Fruit fly (Drosophila melanogaster) ovary, adult (tissue): Measurements from ENCODE around the gene CG5347.

Experiments used
- CG17801 ChIP-seq: fragments of 200-800 bp; optimal IDR thresholded peaks from 2 replicates; lab custom pipeline; 2019; ENCODE audit warnings: missing biosample characterization, mild to moderate bottlenecking, missing genetic modification characterization, moderate library complexity; ENCODE audit not compliant: partially characterized antibody

The CG5347 gene

DNA sequence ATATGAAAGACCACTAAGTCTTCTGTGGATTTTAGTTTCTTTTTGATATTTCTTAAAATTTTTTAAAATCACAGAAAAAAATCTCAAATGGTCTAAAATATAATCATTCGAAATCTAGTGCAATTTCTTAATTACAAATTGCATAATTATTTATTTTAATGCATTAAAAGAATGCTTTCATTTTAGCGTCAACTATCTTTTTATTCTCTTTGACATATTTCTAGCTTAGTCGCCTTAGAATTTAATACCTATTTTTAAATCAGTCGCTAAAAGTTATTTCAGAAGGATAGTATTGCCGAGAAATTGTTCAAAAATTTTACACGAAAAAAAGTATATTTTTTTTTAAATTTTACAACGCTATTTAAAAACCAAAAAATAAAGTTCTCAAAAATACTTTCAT is at the start of gene CG5347:
CG5347 (plus strand) TSS at position 301 of the 400 bp plus-strand sequence.
- TF ChIP-seq CG17801 (GFP tag; lab: Kevin White, UChicago) = no peak

dm6 chrX:14727580-14727979 is 49.0 kb upstream of the CG5347 start:
- TF ChIP-seq CG17801 (GFP tag; lab: Kevin White, UChicago) = no peak

DNA sequence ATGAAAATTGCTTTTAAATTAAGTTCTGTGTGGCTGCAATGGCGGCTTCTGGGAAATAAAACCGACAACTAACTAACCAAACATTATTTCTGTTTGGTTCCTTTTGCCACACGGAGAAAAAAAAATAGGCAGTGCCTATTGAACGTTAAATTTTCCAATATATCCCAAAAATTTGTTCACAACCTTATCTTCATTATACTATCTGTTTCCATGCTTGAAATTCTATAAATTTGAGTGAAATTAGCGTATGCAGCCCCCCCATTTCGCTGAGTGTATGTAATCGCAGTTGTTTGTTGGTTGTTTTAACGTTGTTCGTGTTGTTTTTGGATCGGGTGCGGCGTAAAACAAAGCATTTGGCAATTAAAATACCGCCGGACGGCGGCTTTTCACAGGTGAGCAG is 38.2 kb upstream of the CG5347 start:
- TF ChIP-seq CG17801 (GFP tag; lab: Kevin White, UChicago) = no peak

DNA sequence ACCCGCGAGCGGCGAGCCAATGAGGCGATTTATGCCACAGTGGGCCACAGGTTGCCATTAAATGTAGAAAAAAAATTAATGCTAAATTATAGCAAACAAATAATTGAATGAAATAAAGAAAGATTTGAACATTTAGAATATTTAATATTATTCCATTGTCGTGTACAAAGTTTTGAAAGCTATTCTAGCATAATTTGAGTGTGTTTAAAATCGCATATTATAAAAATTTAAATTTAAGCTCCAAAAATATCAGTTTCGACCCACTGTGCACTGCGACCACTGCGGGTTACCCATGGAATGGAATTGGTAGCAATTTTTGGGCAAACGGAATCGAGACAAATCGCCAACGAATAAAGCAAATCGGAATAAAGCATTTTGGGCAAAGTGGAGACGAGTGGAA is 32.8 kb upstream of the CG5347 start:
- TF ChIP-seq CG17801 (GFP tag; lab: Kevin White, UChicago) = no peak

DNA sequence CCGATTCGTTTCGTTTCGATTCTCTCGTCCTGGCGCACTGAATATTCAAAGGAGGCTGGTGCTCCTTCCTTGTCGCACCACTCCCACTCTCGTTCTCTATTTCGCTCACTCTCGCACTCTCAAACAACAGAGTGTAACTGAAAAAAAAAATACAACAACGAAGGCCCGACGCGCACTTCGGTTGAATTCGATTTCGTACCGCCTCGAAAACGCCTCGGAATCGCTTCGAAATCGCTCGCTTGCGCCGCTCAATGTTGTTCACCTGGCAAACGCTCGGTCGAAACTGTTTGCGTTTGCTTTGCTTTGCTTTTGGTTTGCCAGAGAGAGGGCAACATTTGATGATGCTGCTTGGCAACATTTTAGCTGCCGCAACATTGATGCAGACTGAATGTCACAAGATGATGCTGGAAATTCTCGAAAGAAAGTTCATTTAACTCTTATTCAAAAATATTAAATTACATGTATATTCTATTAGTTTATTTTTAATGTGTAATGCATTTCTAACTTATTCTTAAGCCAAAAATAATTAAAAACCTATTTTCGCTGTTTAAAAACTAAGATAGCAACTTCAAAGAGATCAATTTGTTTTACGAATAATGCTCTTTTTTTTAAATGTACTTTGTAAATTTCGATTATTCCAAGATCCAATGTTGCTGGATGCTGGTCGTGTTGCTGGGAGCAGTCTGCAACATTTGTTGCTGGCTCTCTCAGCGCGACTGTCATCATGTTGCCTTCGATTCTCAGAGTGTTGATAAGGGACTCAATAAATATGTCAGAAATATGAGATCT is 27.3 kb upstream of the CG5347 start, which contains the start of gene NetB:
NetB (minus strand) TSS at position 291 of the 789 bp plus-strand sequence.
- TF ChIP-seq CG17801 (GFP tag; lab: Kevin White, UChicago) = no peak

dm6 chrX:14750448-14750847 is 26.1 kb upstream of the CG5347 start:
- TF ChIP-seq CG17801 (GFP tag; lab: Kevin White, UChicago) = no peak

dm6 chrX:14751162-14751561 is 25.4 kb upstream of the CG5347 start:
- TF ChIP-seq CG17801 (GFP tag; lab: Kevin White, UChicago) = no peak

- TF ChIP-seq CG17801 (GFP tag; lab: Kevin White, UChicago) = no peak
Observed at dm6 chrX:14765024-14765423, 11.6 kb upstream of the CG5347 start.

DNA sequence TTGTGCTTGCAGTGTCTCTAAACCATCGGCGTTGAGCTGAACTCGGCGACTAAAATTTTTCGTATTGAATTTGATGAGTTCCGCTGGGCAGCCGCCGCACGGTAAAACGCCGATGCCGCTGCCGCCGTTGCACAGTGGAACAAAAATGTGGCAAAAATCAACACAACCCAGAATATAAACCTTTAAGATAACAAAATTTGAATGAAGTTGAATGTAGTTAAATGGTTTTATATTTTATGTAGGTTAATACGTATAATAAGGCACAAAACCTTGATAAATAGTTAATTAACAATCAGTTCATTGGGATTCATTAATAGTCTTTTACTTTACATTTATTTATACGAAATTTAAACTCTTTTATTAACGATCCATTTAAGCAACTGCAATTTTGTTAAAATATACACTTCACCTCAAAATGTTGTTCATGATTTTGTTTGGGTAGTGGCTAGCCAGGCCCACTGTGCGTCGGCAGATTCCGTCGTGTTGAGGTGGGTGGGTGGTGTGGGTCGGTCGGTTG is 10.8 kb upstream of the CG5347 start, which contains the start of gene CG15890:
CG15890 (minus strand) TSS at position 51 of the 517 bp plus-strand sequence.
- no peak for TF ChIP-seq CG17801 (GFP tag; lab: Kevin White, UChicago)

DNA sequence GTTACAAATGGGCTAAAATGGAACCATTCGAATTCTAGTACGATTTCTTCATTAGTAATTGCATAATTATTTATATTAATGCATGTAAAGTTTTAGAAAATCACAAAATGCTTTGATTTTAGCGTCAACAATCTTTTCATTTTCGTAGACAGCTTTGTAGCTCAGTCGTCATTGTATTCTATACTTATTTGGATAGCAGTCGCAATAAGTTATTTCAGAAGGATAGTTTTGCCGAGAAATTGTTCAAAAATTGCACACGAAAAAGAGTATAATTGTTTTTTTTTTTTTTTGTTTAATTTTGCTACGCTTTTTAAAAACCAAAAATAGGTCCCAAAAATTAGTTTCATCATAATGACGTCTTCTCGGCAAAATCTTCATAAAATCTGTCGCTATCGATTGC is 1.6 kb upstream of the CG5347 start, which contains the start of gene CG5334:
CG5334 (plus strand) TSS at position 301 of the 400 bp plus-strand sequence.
- no peak for TF ChIP-seq CG17801 (GFP tag; lab: Kevin White, UChicago)

DNA sequence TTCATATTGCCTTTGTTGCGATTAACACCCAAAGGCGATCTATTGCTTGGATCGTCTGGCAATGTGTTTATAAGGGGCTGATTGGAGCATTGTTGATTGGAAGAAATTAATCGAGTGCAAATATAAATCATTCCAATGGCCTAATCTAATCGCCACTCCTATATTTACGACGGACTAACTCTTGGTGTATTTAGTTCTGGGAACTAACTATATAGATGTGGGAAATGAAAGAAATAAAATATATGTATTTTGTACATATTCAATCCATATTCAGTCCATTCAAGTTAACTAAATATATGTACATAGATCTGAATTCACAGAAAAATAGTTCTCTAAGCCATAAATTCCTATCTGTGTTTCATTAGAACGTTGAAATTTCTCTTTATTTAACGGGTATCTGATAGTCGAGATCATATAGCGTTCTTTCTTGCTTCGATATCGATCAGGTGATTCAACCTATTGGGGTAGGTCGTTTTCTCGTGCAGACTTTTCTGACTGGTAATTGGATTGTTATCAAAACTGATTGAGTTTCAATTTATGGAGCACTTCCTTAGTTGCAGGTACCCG is 7.5 kb downstream of the CG5347 start, which contains the start of gene Ag5r2:
Ag5r2 (minus strand) TSS at position 51 of the 567 bp plus-strand sequence.
- TF ChIP-seq CG17801 (GFP tag; lab: Kevin White, UChicago) = no peak

- TF ChIP-seq CG17801 (GFP tag; lab: Kevin White, UChicago) = no peak
Observed at dm6 chrX:14786451-14786850, 9.9 kb downstream of the CG5347 start, which contains the start of gene Ag5r. Gene Ag5r (minus strand): TSS chrX:14786551.

DNA sequence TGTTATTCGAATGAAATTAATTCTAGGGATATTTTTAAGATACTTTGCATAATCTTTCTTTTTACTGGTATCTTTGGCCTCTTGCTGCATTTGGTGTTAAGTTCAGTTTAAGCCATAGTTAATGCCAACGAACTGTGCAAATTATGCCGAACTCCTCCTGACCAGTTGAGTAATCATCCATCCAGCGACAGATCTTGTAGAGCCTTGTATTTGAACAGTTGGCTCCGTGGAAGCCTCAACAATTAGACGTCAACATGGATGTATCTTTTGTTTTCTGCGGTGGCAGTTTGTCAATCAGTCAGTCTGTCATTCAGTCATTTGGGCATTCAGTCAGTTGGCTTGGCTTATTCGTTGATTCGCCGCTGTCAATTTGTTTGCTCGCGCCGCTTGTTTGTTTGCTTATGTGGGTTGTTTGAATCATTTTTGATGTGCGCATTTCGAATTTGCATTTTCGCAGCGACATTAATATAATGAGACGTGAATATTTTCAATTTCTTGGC is 26.1 kb downstream of the CG5347 start:
- TF ChIP-seq CG17801 (GFP tag; lab: Kevin White, UChicago) = no peak

DNA sequence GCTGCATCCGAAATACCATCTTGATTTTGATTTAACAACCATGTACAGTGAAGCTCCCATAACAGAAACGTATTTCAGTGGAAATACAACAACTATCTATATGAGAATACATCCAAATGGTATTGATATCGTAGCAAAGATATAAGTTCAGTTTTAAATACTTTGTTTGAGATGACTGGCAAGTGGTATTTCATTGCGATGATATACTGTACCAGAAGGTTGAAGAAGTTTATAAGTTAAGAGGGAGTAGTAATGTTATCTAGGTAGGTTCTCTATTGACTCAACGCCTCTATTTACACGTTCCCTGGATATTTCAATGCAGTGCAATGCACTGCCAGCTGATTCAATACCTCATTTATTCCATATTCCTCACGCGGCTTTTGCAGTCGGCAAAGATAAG is 29.1 kb downstream of the CG5347 start:
- no peak for TF ChIP-seq CG17801 (GFP tag; lab: Kevin White, UChicago)

DNA sequence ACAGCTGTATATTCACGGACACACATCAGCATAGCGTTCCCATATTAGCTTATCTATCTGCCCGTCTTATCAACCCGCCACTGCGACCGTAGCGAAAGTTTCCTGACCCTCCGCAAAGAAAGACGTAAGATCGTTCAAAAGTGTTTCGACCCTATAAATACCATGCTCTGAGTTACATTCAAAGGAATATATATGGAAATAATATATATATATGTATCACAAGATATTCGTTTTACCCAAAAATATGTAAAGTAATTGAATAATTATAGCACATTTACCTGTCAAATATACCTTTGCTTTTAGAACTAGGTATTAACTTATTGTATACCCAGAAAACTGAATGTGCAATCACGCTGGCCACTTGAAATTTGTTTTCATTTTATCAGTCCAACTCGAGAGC is 33.9 kb downstream of the CG5347 start:
- TF ChIP-seq CG17801 (GFP tag; lab: Kevin White, UChicago) = no peak
